Worm (Caenorhabditis elegans) whole organism, L4 larva: ENCODE measurements around the gene nas-29.
"Not testable (repeated sequence)": the region's sequence is repeated elsewhere in the genome, so short reads cannot be mapped to it uniquely, and the experiment has no call there.

ENCODE experiments used
- D1046.2 ChIP-seq: fragments of 200-800 bp; sonication (Bioruptor generic); IDR thresholded peaks from 2 replicates; pipeline ENCODE4 v1.3.6; 2022; ENCODE audit warnings: missing genetic modification characterization, missing compliant biosample characterization
- R02D3.7 ChIP-seq: fragments of 150-350 bp; sonication (generic microtip); optimal IDR thresholded peaks from 3 replicates; lab custom pipeline; 2014; ENCODE audit warnings: missing biosample characterization, missing genetic modification characterization
- Y48G9A.11 ChIP-seq: fragments of 200-800 bp; sonication (Bioruptor generic); IDR thresholded peaks from 2 replicates; pipeline ENCODE4 v1.3.6; 2022; ENCODE audit warnings: missing genetic modification reagents, missing genetic modification characterization, missing compliant biosample characterization
- Y5F2A.4 ChIP-seq: fragments of 200-800 bp; sonication (Bioruptor generic); optimal IDR thresholded peaks from 2 replicates; lab custom pipeline; 2018; ENCODE audit warnings: mild to moderate bottlenecking, missing genetic modification characterization, missing compliant biosample characterization
- ZK546.5 ChIP-seq, 2 experiments: sonication (generic microtip); optimal IDR thresholded peaks; 2 replicates each; lab custom pipeline; 2017; ENCODE audit warnings: missing biosample characterization in 2 of 2, missing genetic modification characterization in 2 of 2
- aly-2 ChIP-seq: sonication (generic microtip); optimal IDR thresholded peaks from 2 replicates; lab custom pipeline; 2018; ENCODE audit warnings: missing biosample characterization, missing genetic modification characterization
- ceh-20 ChIP-seq: fragments of 200-800 bp; sonication (Bioruptor generic); IDR thresholded peaks from 2 replicates; pipeline ENCODE4 v1.3.6; 2022; ENCODE audit warnings: missing genetic modification reagents, missing genetic modification characterization, missing compliant biosample characterization
- ceh-28 ChIP-seq: fragments of 150-350 bp; optimal IDR thresholded peaks from 2 replicates; lab custom pipeline; 2014; ENCODE audit warnings: missing biosample characterization, missing genetic modification reagents, missing genetic modification characterization
- ceh-62 ChIP-seq: sonication (generic microtip); optimal IDR thresholded peaks from 2 replicates; lab custom pipeline; 2017; ENCODE audit warnings: missing biosample characterization, missing genetic modification characterization
- ceh-82 ChIP-seq: sonication (generic microtip); optimal IDR thresholded peaks from 2 replicates; lab custom pipeline; 2017; ENCODE audit warnings: missing biosample characterization, missing genetic modification characterization
- cey-2 ChIP-seq: sonication (generic microtip); optimal IDR thresholded peaks from 3 replicates; lab custom pipeline; 2017; ENCODE audit warnings: missing genetic modification characterization, mild to moderate bottlenecking, missing compliant biosample characterization, antibody characterized with exemption, borderline replicate concordance; ENCODE audit not compliant: insufficient read depth
- ctbp-1 ChIP-seq: fragments of 200-800 bp; sonication (Bioruptor generic); IDR thresholded peaks from 2 replicates; pipeline ENCODE4 v1.3.6; 2022; ENCODE audit warnings: missing genetic modification reagents, missing genetic modification characterization, missing compliant biosample characterization
- daf-16 ChIP-seq, 3 experiments: sonication (generic microtip); optimal IDR thresholded peaks; 2 replicates each; lab custom pipeline; 2016 to 2017; ENCODE audit warnings: missing genetic modification characterization in 3 of 3, missing genetic modification reagents in 3 of 3, mild to moderate bottlenecking in 2 of 3, missing compliant biosample characterization in 2 of 3, missing biosample characterization in 1 of 3, moderate library complexity in 1 of 3
- dmd-6 ChIP-seq: fragments of 200-800 bp; sonication (Bioruptor generic); IDR thresholded peaks from 2 replicates; pipeline ENCODE4 v1.3.6; 2022; ENCODE audit warnings: missing genetic modification reagents, missing genetic modification characterization, missing compliant biosample characterization
- dmd-9 ChIP-seq: fragments of 200-800 bp; sonication (Bioruptor generic); IDR thresholded peaks from 2 replicates; pipeline ENCODE4 v1.3.6; 2022; ENCODE audit warnings: missing genetic modification reagents, missing genetic modification characterization, missing compliant biosample characterization
- duxl-1 ChIP-seq: sonication (generic microtip); optimal IDR thresholded peaks from 2 replicates; lab custom pipeline; 2016; ENCODE audit warnings: mild to moderate bottlenecking, missing genetic modification characterization, moderate library complexity, missing compliant biosample characterization; ENCODE audit not compliant: poor library complexity
- dve-1 ChIP-seq: sonication (generic microtip); optimal IDR thresholded peaks from 2 replicates; lab custom pipeline; 2017; ENCODE audit warnings: antibody characterized with exemption, mild to moderate bottlenecking, missing genetic modification characterization, missing compliant biosample characterization; ENCODE audit not compliant: insufficient read depth
- egl-43 ChIP-seq: fragments of 200-800 bp; sonication (Bioruptor generic); IDR thresholded peaks from 2 replicates; pipeline ENCODE4 v1.3.6; 2022; ENCODE audit warnings: missing genetic modification reagents, missing genetic modification characterization, missing compliant biosample characterization
- fos-1 ChIP-seq: fragments of 150-350 bp; optimal IDR thresholded peaks from 2 replicates; lab custom pipeline; 2014; ENCODE audit warnings: missing biosample characterization, missing genetic modification characterization
- hif-1 ChIP-seq, 2 experiments: sonication (generic microtip); optimal IDR thresholded peaks; 2 replicates each; lab custom pipeline; 2016 to 2017; ENCODE audit warnings: missing compliant biosample characterization in 2 of 2, missing genetic modification characterization in 2 of 2, missing genetic modification reagents in 2 of 2, missing genotype in 2 of 2, mild to moderate bottlenecking in 1 of 2
- hlh-30 ChIP-seq: sonication (generic microtip); optimal IDR thresholded peaks from 2 replicates; lab custom pipeline; 2017; ENCODE audit warnings: antibody characterized with exemption, mild to moderate bottlenecking, missing genetic modification characterization, missing compliant biosample characterization; ENCODE audit not compliant: insufficient read depth
- lin-13 ChIP-seq: fragments of 150-350 bp; optimal IDR thresholded peaks from 2 replicates; lab custom pipeline; 2014; ENCODE audit warnings: missing biosample characterization, missing genetic modification reagents, missing genetic modification characterization
- lin-15B ChIP-seq: fragments of 150-350 bp; sonication (generic microtip); optimal IDR thresholded peaks from 3 replicates; lab custom pipeline; 2014; ENCODE audit warnings: missing biosample characterization, missing genetic modification characterization
- lin-39 ChIP-seq: fragments of 150-350 bp; optimal IDR thresholded peaks from 2 replicates; lab custom pipeline; 2014; ENCODE audit warnings: missing biosample characterization, missing genetic modification reagents, missing genetic modification characterization
- mdl-1 ChIP-seq, 2 experiments: fragments of 150-350 bp in 1 of 2; sonication (generic microtip) in 1 of 2; optimal IDR thresholded peaks; 2 replicates each; lab custom pipeline; 2014 to 2017; ENCODE audit warnings: missing biosample characterization in 2 of 2, missing genetic modification characterization in 2 of 2
- mep-1 ChIP-seq: fragments of 150-350 bp; sonication (generic microtip); optimal IDR thresholded peaks from 3 replicates; lab custom pipeline; 2014; ENCODE audit warnings: missing biosample characterization, missing genetic modification characterization
- mxl-3 ChIP-seq: fragments of 200-800 bp; sonication (Bioruptor generic); optimal IDR thresholded peaks from 2 replicates; lab custom pipeline; 2018; ENCODE audit warnings: mild to moderate bottlenecking, missing genetic modification characterization, missing compliant biosample characterization
- nhr-28 ChIP-seq: fragments of 150-350 bp; optimal IDR thresholded peaks from 2 replicates; lab custom pipeline; 2014; ENCODE audit warnings: missing biosample characterization, missing genetic modification characterization
- nhr-41 ChIP-seq: fragments of 200-800 bp; sonication (Bioruptor generic); IDR thresholded peaks from 2 replicates; pipeline ENCODE4 v1.3.6; 2022; ENCODE audit warnings: missing genetic modification reagents, missing genetic modification characterization, missing compliant biosample characterization
- nhr-42 ChIP-seq: fragments of 200-800 bp; sonication (Bioruptor generic); IDR thresholded peaks from 2 replicates; pipeline ENCODE4 v1.3.6; 2022; ENCODE audit warnings: missing genetic modification characterization, missing compliant biosample characterization
- nhr-77 ChIP-seq: fragments of 150-350 bp; optimal IDR thresholded peaks from 2 replicates; lab custom pipeline; 2014; ENCODE audit warnings: missing biosample characterization, missing genetic modification characterization
- php-3 ChIP-seq: fragments of 200-800 bp; sonication (Bioruptor generic); IDR thresholded peaks from 2 replicates; pipeline ENCODE4 v1.3.6; 2022; ENCODE audit warnings: missing genetic modification reagents, missing genetic modification characterization, missing compliant biosample characterization
- pqm-1 ChIP-seq: sonication (generic microtip); optimal IDR thresholded peaks from 2 replicates; lab custom pipeline; 2017; ENCODE audit warnings: missing biosample characterization, missing genetic modification characterization
- rbr-2 ChIP-seq: sonication (generic microtip); optimal IDR thresholded peaks from 2 replicates; lab custom pipeline; 2016; ENCODE audit warnings: missing genotype, missing genetic modification characterization, missing compliant biosample characterization
- skn-1 ChIP-seq: fragments of 150-350 bp; optimal IDR thresholded peaks from 2 replicates; lab custom pipeline; 2014; ENCODE audit warnings: missing biosample characterization, missing genetic modification characterization
- snpc-4 ChIP-seq: fragments of 150-350 bp; optimal IDR thresholded peaks from 2 replicates; lab custom pipeline; 2014; ENCODE audit warnings: missing biosample characterization, missing genetic modification characterization
- spr-1 ChIP-seq: sonication (generic microtip); optimal IDR thresholded peaks from 2 replicates; lab custom pipeline; 2016; ENCODE audit warnings: mild to moderate bottlenecking, missing genetic modification characterization, missing compliant biosample characterization
- tag-97 ChIP-seq: fragments of 200-800 bp; sonication (Bioruptor generic); IDR thresholded peaks from 2 replicates; pipeline ENCODE4 v1.3.6; 2022; ENCODE audit warnings: missing genetic modification characterization, missing compliant biosample characterization
- tra-1 ChIP-seq: fragments of 200-800 bp; sonication (Bioruptor generic); IDR thresholded peaks from 2 replicates; pipeline ENCODE4 v1.3.6; 2022; ENCODE audit warnings: missing genetic modification reagents, missing genetic modification characterization, missing compliant biosample characterization
- unc-62 ChIP-seq, 3 experiments: fragments of 150-350 bp in 1 of 3; sonication (generic microtip); optimal IDR thresholded peaks in 2 of 3; peaks in 1 of 3; 1 replicate in 1 of 3; 2 replicates in 2 of 3; lab custom pipeline; 2014 to 2017; ENCODE audit warnings: missing biosample characterization in 3 of 3, missing genetic modification characterization in 3 of 3, missing genetic modification reagents in 3 of 3, missing genotype in 1 of 3
- zip-11 ChIP-seq: fragments of 200-800 bp; sonication (Bioruptor generic); IDR thresholded peaks from 2 replicates; pipeline ENCODE4 v1.3.6; 2022; ENCODE audit warnings: missing genetic modification characterization, missing compliant biosample characterization

Gene nas-29

DNA sequence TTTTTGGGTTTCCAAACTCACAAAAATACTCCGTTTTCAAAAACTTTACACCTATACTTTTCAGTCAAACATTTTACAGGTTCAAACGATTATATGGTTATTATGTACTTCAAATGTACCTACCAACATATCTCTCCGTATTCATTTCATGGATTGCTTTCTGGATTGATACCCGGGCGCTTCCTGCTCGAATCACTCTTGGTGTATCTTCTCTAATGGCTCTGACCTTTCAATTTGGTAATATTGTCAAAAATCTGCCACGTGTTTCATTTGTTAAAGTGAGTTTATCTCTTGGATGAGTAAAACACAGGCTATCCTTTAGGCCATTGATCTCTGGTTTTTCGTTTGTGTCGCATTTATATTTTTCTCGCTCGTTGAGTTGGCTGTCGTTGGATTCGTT, 10.0 kb downstream of the nas-29 start:
- TF ChIP-seq Y5F2A.4 (no peak), unc-62 (GFP tag; optimal IDR thresholded peaks at IDR 0.05 in 1 of 2; lab: Kevin White, UChicago) (peak in 1 of 2 experiments; percentile 90), unc-62 (tag; optimal IDR thresholded peaks at IDR 0.05; lab: Kevin White, UChicago) (no peak), mdl-1 (tag; optimal IDR thresholded peaks at IDR 0.05; lab: Kevin White, UChicago) (no peak)

ce11 chrII:5130081-5130480, 11.8 kb downstream of the nas-29 start, which contains the start of gene lgc-56:
Gene lgc-56, plus strand, starts transcription at chrII:5130381.
- no peak for TF ChIP-seq R02D3.7 (tag; lab: Kevin White, UChicago)
- peak in 1 of 2 experiments; percentile 22 for TF ChIP-seq unc-62 (GFP tag; optimal IDR thresholded peaks at IDR 0.05 in 1 of 2; lab: Kevin White, UChicago)
- no peak for TF ChIP-seq unc-62 (tag; optimal IDR thresholded peaks at IDR 0.05; lab: Kevin White, UChicago)

DNA sequence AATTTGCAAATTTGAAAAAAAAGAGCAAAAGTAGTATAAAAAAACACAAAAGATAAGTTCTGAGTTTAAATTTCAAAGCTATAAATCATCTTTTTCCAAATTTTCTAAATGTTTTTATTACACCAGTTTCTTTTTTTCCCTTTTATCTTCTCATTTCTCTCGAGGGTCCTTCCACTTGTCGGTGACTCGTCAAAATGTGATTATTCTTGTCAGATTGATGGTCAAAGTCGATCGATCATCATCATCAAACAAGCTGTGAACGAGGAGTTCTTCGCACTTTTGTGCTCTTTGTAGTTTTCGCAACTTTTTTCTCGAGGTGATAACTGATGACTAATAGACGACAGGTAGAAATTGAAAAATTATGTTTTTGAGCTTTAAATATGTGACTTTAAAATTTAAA, 21.2 kb downstream of the nas-29 start:
- TF ChIP-seq ceh-20 (GFP tag; lab: Robert Waterston, UW) (peak; percentile 90; the same call in 1 of the 2 replicates), hlh-30 (tag; lab: Kevin White, UChicago) (no peak)

- TF ChIP-seq nhr-42 (GFP tag; lab: Robert Waterston, UW) (no peak), mep-1 (tag; lab: Kevin White, UChicago) (no peak), ctbp-1 (no peak), mxl-3 (no peak), ceh-62 (tag; lab: Kevin White, UChicago) (no peak), nhr-28 (tag; lab: Kevin White, UChicago) (no peak), fos-1 (tag; lab: Kevin White, UChicago) (no peak), lin-15B (tag; lab: Kevin White, UChicago) (no peak), dve-1 (tag; lab: Kevin White, UChicago) (no peak), spr-1 (no peak), zip-11 (GFP tag; lab: Robert Waterston, UW) (no peak), snpc-4 (tag; lab: Kevin White, UChicago) (no peak), dmd-9 (GFP tag; lab: Robert Waterston, UW) (no peak), tag-97 (GFP tag; lab: Robert Waterston, UW) (no peak), skn-1 (tag; lab: Kevin White, UChicago) (no peak), ceh-82 (tag; lab: Kevin White, UChicago) (no peak), nhr-77 (no peak), D1046.2 (GFP tag; lab: Robert Waterston, UW) (no peak)
Measured at ce11 chrII:5115733-5116132, 26.1 kb downstream of the nas-29 start, which contains the start of gene srsy-1. Gene srsy-1, plus strand, starts transcription at chrII:5116033.

DNA sequence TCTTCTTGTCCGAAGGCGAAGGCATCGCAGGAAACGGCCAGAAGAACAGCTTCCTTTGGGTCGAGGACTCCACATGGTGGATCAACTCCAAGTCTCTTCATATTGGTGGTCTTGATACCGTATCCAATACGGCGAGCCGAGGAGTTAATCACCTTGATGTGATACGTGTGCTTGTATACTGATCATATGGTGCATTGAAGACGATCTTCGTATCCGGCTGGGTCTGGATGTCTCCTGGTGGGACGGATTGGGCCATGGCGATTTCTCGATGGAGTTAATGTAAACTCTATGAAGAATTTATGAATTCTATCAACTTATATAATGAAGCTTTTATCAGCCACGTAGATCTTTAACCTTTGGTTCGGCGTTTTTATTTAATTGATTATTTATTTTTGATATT, 26.6 kb downstream of the nas-29 start, which contains the start of gene msp-74:
msp-74 (minus strand) TSS at position 101 of the 400 bp plus-strand sequence.
- TF ChIP-seq ctbp-1; nhr-41 (GFP tag; lab: Robert Waterston, UW); dmd-6 (GFP tag; lab: Robert Waterston, UW): not testable (repeated sequence)
- TF ChIP-seq, all 104 proteins: peak for 0; not testable (repeated sequence) for 104

DNA sequence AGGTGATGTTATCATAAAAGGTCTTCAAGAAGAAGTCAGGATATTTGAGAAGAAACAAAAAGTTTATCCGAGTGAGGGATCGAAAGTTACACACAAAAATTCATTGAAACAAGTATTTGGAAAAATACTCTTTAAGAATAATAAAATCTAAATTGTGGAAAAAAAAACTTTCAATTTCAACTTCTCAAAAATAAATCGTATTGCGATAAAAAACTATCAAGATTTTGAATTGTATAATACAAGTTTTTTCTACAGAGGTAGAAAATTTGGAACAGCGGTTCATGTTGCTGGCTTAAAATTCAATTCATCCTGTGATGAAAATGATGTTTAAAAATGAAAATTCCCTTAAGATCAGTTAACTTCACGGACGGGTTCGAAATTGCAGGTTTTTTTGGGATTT, 29.8 kb downstream of the nas-29 start, which contains the start of gene F09C12.8:
F09C12.8 (plus strand) TSS at position 301 of the 400 bp plus-strand sequence.
- TF ChIP-seq pqm-1 (no peak), ceh-28 (tag; lab: Kevin White, UChicago) (no peak), ZK546.5 (tag; optimal IDR thresholded peaks at IDR 0.05; lab: Kevin White, UChicago) (no peak), hlh-30 (tag; lab: Kevin White, UChicago) (no peak), php-3 (GFP tag; lab: Robert Waterston, UW) (no peak), lin-39 (tag; lab: Kevin White, UChicago) (no peak), cey-2 (tag; lab: Kevin White, UChicago) (no peak), snpc-4 (tag; lab: Kevin White, UChicago) (no peak), duxl-1 (no peak), daf-16 (GFP tag; optimal IDR thresholded peaks at IDR 0.05; lab: Kevin White, UChicago) (no peak), daf-16 (tag; optimal IDR thresholded peaks at IDR 0.05; lab: Kevin White, UChicago) (no peak), tra-1 (GFP tag; lab: Robert Waterston, UW) (no peak), aly-2 (tag; lab: Kevin White, UChicago) (no peak), Y48G9A.11 (GFP tag; lab: Robert Waterston, UW) (no peak), hif-1 (tag; optimal IDR thresholded peaks at IDR 0.05; lab: Kevin White, UChicago) (no peak), lin-13 (no peak), rbr-2 (tag; lab: Kevin White, UChicago) (no peak), egl-43 (no peak)
